Fruit fly (Drosophila melanogaster) whole organism, wandering third instar larva: ENCODE measurements around the gene CG11836.

Source experiments
- Dfd ChIP-seq: fragments of >200 bp; optimal IDR thresholded peaks from 2 replicates; lab custom pipeline; 2017; ENCODE audit warnings: missing biosample characterization, missing genetic modification characterization
- Dif ChIP-seq: fragments of 200-275, 200-300 bp; sonication (Bioruptor generic); optimal IDR thresholded peaks from 2 replicates; lab custom pipeline; 2018; ENCODE audit warnings: missing biosample characterization, missing genetic modification characterization; ENCODE audit not compliant: partially characterized antibody
- Hr83 ChIP-seq: fragments of 200-300 bp; sonication (Bioruptor generic); optimal IDR thresholded peaks from 2 replicates; lab custom pipeline; 2016; ENCODE audit warnings: missing biosample characterization, mild to moderate bottlenecking, missing genetic modification characterization, moderate library complexity; ENCODE audit not compliant: poor library complexity, severe bottlenecking
- Jra ChIP-seq: sonication (Bioruptor generic); optimal IDR thresholded peaks from 2 replicates; lab custom pipeline; 2016; ENCODE audit warnings: missing biosample characterization, missing genetic modification characterization
- Myc ChIP-seq: fragments of >200 bp; optimal IDR thresholded peaks from 2 replicates; lab custom pipeline; 2017
- OdsH ChIP-seq: fragments of 200-800 bp; sonication (Bioruptor generic); optimal IDR thresholded peaks from 2 replicates; lab custom pipeline; 2016; ENCODE audit warnings: missing biosample characterization, mild to moderate bottlenecking, missing genetic modification characterization
- Vsx2 ChIP-seq: fragments of 200-300, 225-300 bp; sonication (Bioruptor generic); optimal IDR thresholded peaks from 2 replicates; lab custom pipeline; 2018; ENCODE audit warnings: missing biosample characterization, missing genetic modification characterization; ENCODE audit not compliant: partially characterized antibody
- br ChIP-seq: fragments of 200-800 bp; sonication (Bioruptor generic); optimal IDR thresholded peaks from 2 replicates; lab custom pipeline; 2016; ENCODE audit warnings: missing biosample characterization, missing genetic modification characterization
- dsf ChIP-seq: sonication (Bioruptor generic); optimal IDR thresholded peaks from 2 replicates; lab custom pipeline; 2016; ENCODE audit warnings: missing biosample characterization, missing genetic modification characterization, borderline replicate concordance
- fru ChIP-seq: fragments of 200-800 bp; sonication (Bioruptor generic); optimal IDR thresholded peaks from 3 replicates; lab custom pipeline; 2016; ENCODE audit warnings: missing biosample characterization, mild to moderate bottlenecking, missing genetic modification characterization
- h ChIP-seq: fragments of 200-800 bp; sonication (Bioruptor generic); optimal IDR thresholded peaks from 3 replicates; lab custom pipeline; 2016; ENCODE audit warnings: missing biosample characterization, mild to moderate bottlenecking, missing genetic modification characterization
- lola ChIP-seq: fragments of >200 bp; optimal IDR thresholded peaks from 2 replicates; lab custom pipeline; 2017; ENCODE audit warnings: missing biosample characterization, missing genetic modification characterization
- pan ChIP-seq: fragments of >200 bp; optimal IDR thresholded peaks from 2 replicates; lab custom pipeline; 2017
- psq ChIP-seq: fragments of 200-800 bp; sonication (Bioruptor generic); optimal IDR thresholded peaks from 3 replicates; lab custom pipeline; 2017; ENCODE audit warnings: missing biosample characterization, mild to moderate bottlenecking, missing genetic modification characterization, moderate library complexity

dm6 chr3R:25112466-25112939 is 41.6 kb downstream of the CG11836 start, which contains the start of gene Nepl16:
- TF ChIP-seq h (GFP tag; lab: Kevin White, UChicago), result no peak
- no peak for TF ChIP-seq psq
- no peak for TF ChIP-seq pan (lab: Kevin White, UChicago)
- TF ChIP-seq Jra (GFP tag; lab: Kevin White, UChicago), result no peak
- TF ChIP-seq Dfd, result no peak
- no peak for TF ChIP-seq lola
- no peak for TF ChIP-seq dsf
- no peak for TF ChIP-seq Myc (lab: Kevin White, UChicago)
- no peak for TF ChIP-seq Dif (GFP tag; lab: Kevin White, UChicago)
- no peak for TF ChIP-seq Vsx2 (GFP tag; lab: Kevin White, UChicago)
- TF ChIP-seq Hr83 (GFP tag; lab: Kevin White, UChicago), result no peak
- TF ChIP-seq OdsH (GFP tag; lab: Kevin White, UChicago), result no peak
- TF ChIP-seq fru, result no peak
- no peak for TF ChIP-seq br (GFP tag; lab: Kevin White, UChicago)
